Worm (Caenorhabditis elegans) whole organism, young adult: ENCODE results near the gene K03B4.4.

Experiments used
- attf-5 ChIP-seq: fragments of 200-800 bp; sonication (Bioruptor generic); optimal IDR thresholded peaks from 2 replicates; lab custom pipeline; 2018; ENCODE audit warnings: mild to moderate bottlenecking, missing genetic modification characterization, missing compliant biosample characterization
- dpff-1 ChIP-seq: sonication (generic microtip); optimal IDR thresholded peaks from 2 replicates; lab custom pipeline; 2017; ENCODE audit warnings: mild to moderate bottlenecking, missing genetic modification characterization, missing compliant biosample characterization

- TF ChIP-seq dpff-1 (tag; lab: Kevin White, UChicago) (no peak), attf-5 (GFP tag; lab: Kevin White, UChicago) (no peak)
Measured at ce11 chrV:4642691-4643090, 39.1 kb upstream of the K03B4.4 start, which contains the start of gene soc-1.
